Worm (Caenorhabditis elegans): Measurements from ENCODE around the gene Y105C5A.1274.

- TF ChIP-seq sdc-2 (tag; optimal IDR thresholded peaks at IDR 0.05), result no peak
- no peak for TF ChIP-seq ceh-6 (GFP tag; optimal IDR thresholded peaks at IDR 0.05)
- TF ChIP-seq madf-2 (tag; optimal IDR thresholded peaks at IDR 0.05), result no peak
- no peak for TF ChIP-seq pha-4 (tag; optimal IDR thresholded peaks at IDR 0.05)
- TF ChIP-seq elt-2 (tag; optimal IDR thresholded peaks at IDR 0.05), result no peak
- TF ChIP-seq ahr-1 (tag; optimal IDR thresholded peaks at IDR 0.05), result no peak
- TF ChIP-seq dmd-4 (tag; optimal IDR thresholded peaks at IDR 0.05; ENCODE audit: borderline replicate concordance), result no peak
- no peak for TF ChIP-seq ceh-18 (tag; optimal IDR thresholded peaks at IDR 0.05)
These were observed 16.9 kb upstream of the Y105C5A.1274 start for ce11 chrIV:15617667-15618066.

Data from whole organism, late embryonic.